Worm (Caenorhabditis elegans) whole organism, L4 larva: Measurements from ENCODE around the gene twk-25.

Source experiments
- F10B5.3 ChIP-seq: sonication (generic microtip); optimal IDR thresholded peaks from 2 replicates; lab custom pipeline; 2016; ENCODE audit warnings: mild to moderate bottlenecking, missing genetic modification characterization, missing compliant biosample characterization
- F37D6.2 ChIP-seq: sonication (generic microtip); optimal IDR thresholded peaks from 2 replicates; lab custom pipeline; 2016; ENCODE audit warnings: mild to moderate bottlenecking, missing genetic modification characterization, missing compliant biosample characterization
- F44E2.7 ChIP-seq: fragments of 200-800 bp; sonication (Bioruptor generic); IDR thresholded peaks from 2 replicates; pipeline ENCODE4 v2.1.2; 2022; ENCODE audit warnings: missing genetic modification characterization, missing compliant biosample characterization
- R02D3.7 ChIP-seq: fragments of 150-350 bp; sonication (generic microtip); optimal IDR thresholded peaks from 3 replicates; lab custom pipeline; 2014; ENCODE audit warnings: missing biosample characterization, missing genetic modification characterization
- T20F7.1 ChIP-seq: fragments of 200-800 bp; sonication (Bioruptor generic); optimal IDR thresholded peaks from 2 replicates; lab custom pipeline; 2018; ENCODE audit warnings: mild to moderate bottlenecking, missing genetic modification characterization, missing compliant biosample characterization
- Y75B8A.6 ChIP-seq: fragments of 200-800 bp; sonication (Bioruptor generic); IDR thresholded peaks from 2 replicates; pipeline ENCODE4 v1.3.6; 2022; ENCODE audit warnings: missing genetic modification reagents, missing genetic modification characterization, missing compliant biosample characterization
- aly-2 ChIP-seq: sonication (generic microtip); optimal IDR thresholded peaks from 2 replicates; lab custom pipeline; 2018; ENCODE audit warnings: missing biosample characterization, missing genetic modification characterization
- ceh-28 ChIP-seq: fragments of 150-350 bp; optimal IDR thresholded peaks from 2 replicates; lab custom pipeline; 2014; ENCODE audit warnings: missing biosample characterization, missing genetic modification reagents, missing genetic modification characterization
- ceh-44 ChIP-seq: fragments of 200-800 bp; sonication (Bioruptor generic); IDR thresholded peaks from 2 replicates; pipeline ENCODE4 v1.3.6; 2022; ENCODE audit warnings: missing genetic modification reagents, missing genetic modification characterization, missing compliant biosample characterization
- ceh-62 ChIP-seq: sonication (generic microtip); optimal IDR thresholded peaks from 2 replicates; lab custom pipeline; 2017; ENCODE audit warnings: missing biosample characterization, missing genetic modification characterization
- ces-1 ChIP-seq: fragments of 150-350 bp; sonication (generic microtip); optimal IDR thresholded peaks from 4 replicates; lab custom pipeline; 2014; ENCODE audit warnings: missing biosample characterization, missing genetic modification reagents, missing genetic modification characterization
- ctbp-1 ChIP-seq: fragments of 200-800 bp; sonication (Bioruptor generic); IDR thresholded peaks from 2 replicates; pipeline ENCODE4 v1.3.6; 2022; ENCODE audit warnings: missing genetic modification reagents, missing genetic modification characterization, missing compliant biosample characterization
- daf-12 ChIP-seq: fragments of 150-350 bp; optimal IDR thresholded peaks from 2 replicates; lab custom pipeline; 2014; ENCODE audit warnings: missing biosample characterization, missing genetic modification reagents, missing genetic modification characterization
- daf-16 ChIP-seq, 3 experiments: sonication (generic microtip); optimal IDR thresholded peaks; 2 replicates each; lab custom pipeline; 2016 to 2017; ENCODE audit warnings: missing genetic modification characterization in 3 of 3, missing genetic modification reagents in 3 of 3, mild to moderate bottlenecking in 2 of 3, missing compliant biosample characterization in 2 of 3, missing biosample characterization in 1 of 3, moderate library complexity in 1 of 3
- daf-19 ChIP-seq: fragments of 200-800 bp; sonication (Bioruptor generic); conservative IDR thresholded peaks from 2 replicates; pipeline ENCODE4 v1.3.6; 2022; ENCODE audit warnings: missing genetic modification characterization, missing compliant biosample characterization
- dmd-6 ChIP-seq: fragments of 200-800 bp; sonication (Bioruptor generic); IDR thresholded peaks from 2 replicates; pipeline ENCODE4 v1.3.6; 2022; ENCODE audit warnings: missing genetic modification reagents, missing genetic modification characterization, missing compliant biosample characterization
- dpl-1 ChIP-seq: fragments of 150-350 bp; optimal IDR thresholded peaks from 2 replicates; lab custom pipeline; 2014; ENCODE audit warnings: missing biosample characterization, missing genetic modification reagents, missing genetic modification characterization
- duxl-1 ChIP-seq: sonication (generic microtip); optimal IDR thresholded peaks from 2 replicates; lab custom pipeline; 2016; ENCODE audit warnings: mild to moderate bottlenecking, missing genetic modification characterization, moderate library complexity, missing compliant biosample characterization; ENCODE audit not compliant: poor library complexity
- dve-1 ChIP-seq: sonication (generic microtip); optimal IDR thresholded peaks from 2 replicates; lab custom pipeline; 2017; ENCODE audit warnings: antibody characterized with exemption, mild to moderate bottlenecking, missing genetic modification characterization, missing compliant biosample characterization; ENCODE audit not compliant: insufficient read depth
- egl-27 ChIP-seq: sonication (generic microtip); optimal IDR thresholded peaks from 3 replicates; lab custom pipeline; 2017; ENCODE audit warnings: missing biosample characterization, missing genetic modification reagents, missing genetic modification characterization
- egl-43 ChIP-seq: fragments of 200-800 bp; sonication (Bioruptor generic); IDR thresholded peaks from 2 replicates; pipeline ENCODE4 v1.3.6; 2022; ENCODE audit warnings: missing genetic modification reagents, missing genetic modification characterization, missing compliant biosample characterization
- fkh-10 ChIP-seq: fragments of 150-350 bp; optimal IDR thresholded peaks from 2 replicates; lab custom pipeline; 2014; ENCODE audit warnings: missing biosample characterization, missing genetic modification reagents, missing genetic modification characterization
- hlh-11 ChIP-seq: fragments of 200-800 bp; sonication (Bioruptor generic); optimal IDR thresholded peaks from 2 replicates; lab custom pipeline; 2018; ENCODE audit warnings: mild to moderate bottlenecking, missing genetic modification characterization, missing compliant biosample characterization
- hmg-1.1 ChIP-seq: fragments of 200-800 bp; sonication (Bioruptor generic); IDR thresholded peaks from 2 replicates; pipeline ENCODE4 v1.3.6; 2022; ENCODE audit warnings: missing genetic modification reagents, missing genetic modification characterization, missing compliant biosample characterization
- jun-1 ChIP-seq: fragments of 150-350 bp; optimal IDR thresholded peaks from 2 replicates; lab custom pipeline; 2014; ENCODE audit warnings: missing biosample characterization, missing genetic modification reagents, missing genetic modification characterization
- lin-13 ChIP-seq: fragments of 150-350 bp; optimal IDR thresholded peaks from 2 replicates; lab custom pipeline; 2014; ENCODE audit warnings: missing biosample characterization, missing genetic modification reagents, missing genetic modification characterization
- lin-15B ChIP-seq: fragments of 150-350 bp; sonication (generic microtip); optimal IDR thresholded peaks from 3 replicates; lab custom pipeline; 2014; ENCODE audit warnings: missing biosample characterization, missing genetic modification characterization
- lin-38 ChIP-seq: fragments of 200-800 bp; sonication (Bioruptor generic); IDR thresholded peaks from 2 replicates; pipeline ENCODE4 v1.3.6; 2022; ENCODE audit warnings: missing genetic modification reagents, missing genetic modification characterization, missing compliant biosample characterization
- madf-5 ChIP-seq, 2 experiments: fragments of 200-800 bp; sonication (Bioruptor generic); IDR thresholded peaks; 2 replicates each; pipeline ENCODE4 v1.3.6; 2022; ENCODE audit warnings: missing compliant biosample characterization in 2 of 2, missing genetic modification characterization in 2 of 2
- mdt-29 ChIP-seq: fragments of 200-800 bp; sonication (Bioruptor generic); IDR thresholded peaks from 2 replicates; pipeline ENCODE4 v1.3.6; 2022; ENCODE audit warnings: missing genetic modification reagents, missing genetic modification characterization, missing compliant biosample characterization
- mep-1 ChIP-seq: fragments of 150-350 bp; sonication (generic microtip); optimal IDR thresholded peaks from 3 replicates; lab custom pipeline; 2014; ENCODE audit warnings: missing biosample characterization, missing genetic modification characterization
- mes-2 ChIP-seq: sonication (generic microtip); optimal IDR thresholded peaks from 2 replicates; lab custom pipeline; 2016; ENCODE audit warnings: missing genotype, mild to moderate bottlenecking, missing genetic modification characterization, missing compliant biosample characterization; ENCODE audit not compliant: poor library complexity, severe bottlenecking
- mxl-2 ChIP-seq: fragments of 200-800 bp; sonication (Bioruptor generic); conservative IDR thresholded peaks from 2 replicates; pipeline ENCODE4 v1.3.6; 2022; ENCODE audit warnings: missing genetic modification reagents, missing genetic modification characterization, missing compliant biosample characterization
- nhr-10 ChIP-seq: fragments of 150-350 bp; optimal IDR thresholded peaks from 2 replicates; lab custom pipeline; 2014; ENCODE audit warnings: missing biosample characterization, missing genetic modification characterization
- nhr-102 ChIP-seq: sonication (generic microtip); optimal IDR thresholded peaks from 2 replicates; lab custom pipeline; 2016; ENCODE audit warnings: mild to moderate bottlenecking, missing genetic modification characterization, moderate library complexity, missing compliant biosample characterization
- nhr-237 ChIP-seq: sonication (generic microtip); optimal IDR thresholded peaks from 2 replicates; lab custom pipeline; 2017; ENCODE audit warnings: missing biosample characterization, missing genetic modification characterization
- nhr-41 ChIP-seq: fragments of 200-800 bp; sonication (Bioruptor generic); IDR thresholded peaks from 2 replicates; pipeline ENCODE4 v1.3.6; 2022; ENCODE audit warnings: missing genetic modification reagents, missing genetic modification characterization, missing compliant biosample characterization
- nhr-48 ChIP-seq: sonication (generic microtip); optimal IDR thresholded peaks from 2 replicates; lab custom pipeline; 2016; ENCODE audit warnings: mild to moderate bottlenecking, missing genetic modification characterization, missing compliant biosample characterization
- nhr-77 ChIP-seq: fragments of 150-350 bp; optimal IDR thresholded peaks from 2 replicates; lab custom pipeline; 2014; ENCODE audit warnings: missing biosample characterization, missing genetic modification characterization
- saeg-2 ChIP-seq: fragments of 200-800 bp; sonication (Bioruptor generic); IDR thresholded peaks from 2 replicates; pipeline ENCODE4 v1.3.6; 2022; ENCODE audit warnings: missing genetic modification reagents, missing genetic modification characterization, missing compliant biosample characterization
- sdz-12 ChIP-seq: fragments of 200-800 bp; sonication (Bioruptor generic); optimal IDR thresholded peaks from 2 replicates; lab custom pipeline; 2018; ENCODE audit warnings: mild to moderate bottlenecking, missing genetic modification characterization, missing compliant biosample characterization
- set-16 ChIP-seq: fragments of 200-800 bp; sonication (Bioruptor generic); IDR thresholded peaks from 2 replicates; pipeline ENCODE4 v1.3.6; 2022; ENCODE audit warnings: missing genetic modification reagents, missing genetic modification characterization, missing compliant biosample characterization
- skn-1 ChIP-seq: fragments of 150-350 bp; optimal IDR thresholded peaks from 2 replicates; lab custom pipeline; 2014; ENCODE audit warnings: missing biosample characterization, missing genetic modification characterization
- spr-1 ChIP-seq: sonication (generic microtip); optimal IDR thresholded peaks from 2 replicates; lab custom pipeline; 2016; ENCODE audit warnings: mild to moderate bottlenecking, missing genetic modification characterization, missing compliant biosample characterization
- unc-130 ChIP-seq: sonication (generic microtip); optimal IDR thresholded peaks from 2 replicates; lab custom pipeline; 2016; ENCODE audit warnings: missing genetic modification reagents, missing genetic modification characterization, missing compliant biosample characterization
- unc-39 ChIP-seq: sonication (generic microtip); optimal IDR thresholded peaks from 2 replicates; lab custom pipeline; 2017; ENCODE audit warnings: missing biosample characterization, missing genetic modification characterization
- unc-62 ChIP-seq, 3 experiments: fragments of 150-350 bp in 1 of 3; sonication (generic microtip); optimal IDR thresholded peaks in 2 of 3; peaks in 1 of 3; 1 replicate in 1 of 3; 2 replicates in 2 of 3; lab custom pipeline; 2014 to 2017; ENCODE audit warnings: missing biosample characterization in 3 of 3, missing genetic modification characterization in 3 of 3, missing genetic modification reagents in 3 of 3, missing genotype in 1 of 3
- zfp-2 ChIP-seq: sonication (generic microtip); optimal IDR thresholded peaks from 2 replicates; lab custom pipeline; 2016; ENCODE audit warnings: mild to moderate bottlenecking, missing genetic modification characterization, missing compliant biosample characterization
- zip-11 ChIP-seq: fragments of 200-800 bp; sonication (Bioruptor generic); IDR thresholded peaks from 2 replicates; pipeline ENCODE4 v1.3.6; 2022; ENCODE audit warnings: missing genetic modification characterization, missing compliant biosample characterization
- ztf-11 ChIP-seq: fragments of 150-350 bp; optimal IDR thresholded peaks from 2 replicates; lab custom pipeline; 2014; ENCODE audit warnings: missing biosample characterization, missing genetic modification characterization
- ztf-7 ChIP-seq: fragments of 150-350 bp; optimal IDR thresholded peaks from 2 replicates; lab custom pipeline; 2014; ENCODE audit warnings: missing biosample characterization, missing genetic modification characterization

twk-25 gene

DNA sequence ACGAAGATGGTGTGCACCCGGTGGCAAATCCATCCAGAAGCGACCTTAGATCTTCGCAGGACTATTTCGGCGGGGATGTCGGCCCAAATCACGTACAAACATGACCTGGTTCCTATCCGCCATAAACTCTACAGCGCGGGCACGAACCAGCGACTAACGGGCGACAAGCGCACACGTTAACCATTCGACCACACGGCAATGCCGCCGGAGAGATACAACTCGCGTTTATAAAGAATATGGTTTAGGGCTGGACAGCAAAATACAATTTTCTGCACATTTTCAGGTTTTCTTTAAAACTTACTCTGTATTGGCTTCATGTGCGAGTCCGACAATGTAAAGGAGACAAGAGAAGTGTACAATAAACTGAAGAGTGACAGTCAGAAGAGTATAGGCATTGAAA is 30.4 kb upstream of the twk-25 start (continued):
- no peak for TF ChIP-seq daf-12 (tag; lab: Kevin White, UChicago)
- peak; percentile 46 for TF ChIP-seq F37D6.2 (tag; lab: Kevin White, UChicago)
- peak; percentile 74 for TF ChIP-seq set-16
- TF ChIP-seq hlh-11 (tag; lab: Kevin White, UChicago) = peak; percentile 78
- TF ChIP-seq lin-15B (tag; lab: Kevin White, UChicago) = no peak
- TF ChIP-seq nhr-41 (GFP tag; lab: Robert Waterston, UW) = peak; percentile 87
- TF ChIP-seq T20F7.1 (GFP tag; lab: Kevin White, UChicago) = peak; percentile 66
- TF ChIP-seq lin-13 (GFP tag; lab: Kevin White, UChicago) = peak; percentile 85
- peak; percentile 75 for TF ChIP-seq dve-1 (tag; lab: Kevin White, UChicago)
- TF ChIP-seq madf-5 (GFP tag; IDR thresholded peaks at IDR 0.05; lab: Robert Waterston, UW) = peak; percentile 76 to 88; a peak in 3 of 4 replicates
- TF ChIP-seq ctbp-1 = peak; percentile 87
- TF ChIP-seq duxl-1 = peak; percentile 86
- TF ChIP-seq daf-19 (GFP tag; lab: Robert Waterston, UW) = peak; percentile 92
- TF ChIP-seq Y75B8A.6 (GFP tag; lab: Robert Waterston, UW) = peak; percentile 87
- peak; percentile 91 for TF ChIP-seq mxl-2 (GFP tag; lab: Robert Waterston, UW)
- TF ChIP-seq unc-62 (GFP tag; optimal IDR thresholded peaks at IDR 0.05 in 1 of 2; lab: Kevin White, UChicago) = no peak
- TF ChIP-seq unc-62 (tag; optimal IDR thresholded peaks at IDR 0.05; lab: Kevin White, UChicago) = no peak
- TF ChIP-seq unc-130 (GFP tag; lab: Kevin White, UChicago) = peak; percentile 87
- TF ChIP-seq ces-1 = no peak
- TF ChIP-seq jun-1 (tag; lab: Kevin White, UChicago) = peak; percentile 77
- TF ChIP-seq nhr-10 (tag; lab: Kevin White, UChicago) = no peak
- no peak for TF ChIP-seq nhr-237 (tag; lab: Kevin White, UChicago)
- no peak for TF ChIP-seq ceh-62
- TF ChIP-seq nhr-77 (tag; lab: Kevin White, UChicago) = no peak
- peak; percentile 91 for TF ChIP-seq hmg-1.1 (GFP tag; lab: Robert Waterston, UW)
- TF ChIP-seq daf-16 (GFP tag; optimal IDR thresholded peaks at IDR 0.05; lab: Kevin White, UChicago) = peak; percentile 59 to 91
- TF ChIP-seq daf-16 (tag; optimal IDR thresholded peaks at IDR 0.05; lab: Kevin White, UChicago) = peak; percentile 73
- no peak for TF ChIP-seq egl-27
- peak; percentile 85 for TF ChIP-seq F10B5.3 (tag; lab: Kevin White, UChicago)
- TF ChIP-seq F44E2.7 (GFP tag; lab: Robert Waterston, UW) = peak; percentile 97
- peak; percentile 87 for TF ChIP-seq mdt-29 (GFP tag; lab: Robert Waterston, UW)
- TF ChIP-seq dmd-6 (GFP tag; lab: Robert Waterston, UW) = peak; percentile 75
- peak; percentile 86 for TF ChIP-seq saeg-2 (GFP tag; lab: Robert Waterston, UW)
- no peak for TF ChIP-seq ceh-28 (tag; lab: Kevin White, UChicago)
- TF ChIP-seq sdz-12 = peak; percentile 91
- peak; percentile 71 for TF ChIP-seq ceh-44 (GFP tag; lab: Robert Waterston, UW)
- TF ChIP-seq egl-43 (GFP tag; lab: Robert Waterston, UW) = peak; percentile 99
- no peak for TF ChIP-seq ztf-11 (tag; lab: Kevin White, UChicago)
- TF ChIP-seq unc-39 = no peak
- TF ChIP-seq nhr-102 (tag; lab: Kevin White, UChicago) = peak; percentile 76
- TF ChIP-seq dpl-1 (GFP tag; lab: Kevin White, UChicago) = peak; percentile 27
- peak; percentile 81 for TF ChIP-seq aly-2
- no peak for TF ChIP-seq zfp-2 (tag; lab: Kevin White, UChicago)
- peak; percentile 90 for TF ChIP-seq zip-11 (GFP tag; lab: Robert Waterston, UW)
- peak; percentile 45 for TF ChIP-seq ztf-7
- TF ChIP-seq nhr-48 = peak; percentile 68
- peak; percentile 86 for TF ChIP-seq lin-38 (GFP tag; lab: Robert Waterston, UW)
- TF ChIP-seq mes-2 (tag; lab: Kevin White, UChicago) = peak; percentile 92
- peak; percentile 14 for TF ChIP-seq R02D3.7 (tag; lab: Kevin White, UChicago)
- peak; percentile 87 for TF ChIP-seq spr-1 (tag; lab: Kevin White, UChicago)
- peak; percentile 80 for TF ChIP-seq mep-1
- TF ChIP-seq fkh-10 = no peak
- no peak for TF ChIP-seq skn-1 (tag; lab: Kevin White, UChicago)
